Worm (Caenorhabditis elegans): ENCODE measurements around the gene C04C3.14.

C04C3.14 gene

ce11 chrIV:3415383-3415782 lies 19.7 kb downstream of the C04C3.14 start, which contains the start of gene lgc-9:
TSS of gene lgc-9 (plus strand) at chrIV:3415683.
- no peak for TF ChIP-seq akir-1 (GFP tag; optimal IDR thresholded peaks at IDR 0.05)
- no peak for TF ChIP-seq D2030.7 (GFP tag; IDR thresholded peaks at IDR 0.05)
- no peak for TF ChIP-seq F10E7.11 (tag; optimal IDR thresholded peaks at IDR 0.05)

- TF ChIP-seq egrh-3 (GFP tag; IDR thresholded peaks at IDR 0.05) (no peak), lin-54 (GFP tag; optimal IDR thresholded peaks at IDR 0.05) (no peak), mxl-1 (tag; optimal IDR thresholded peaks at IDR 0.05) (no peak), lag-1 (GFP tag; IDR thresholded peaks at IDR 0.05) (no peak), C06A6.2 (GFP tag; conservative IDR thresholded peaks at IDR 0.05) (no peak), B0336.3 (GFP tag; IDR thresholded peaks at IDR 0.05) (no peak), F22D6.2 (tag; optimal IDR thresholded peaks at IDR 0.05) (no peak), somi-1 (GFP tag; optimal IDR thresholded peaks at IDR 0.05) (no peak), rec-8 (tag; optimal IDR thresholded peaks at IDR 0.05) (no peak), aptf-3 (GFP tag; IDR thresholded peaks at IDR 0.05) (no peak), F10E7.11 (tag; optimal IDR thresholded peaks at IDR 0.05) (no peak), ztf-26 (tag; optimal IDR thresholded peaks at IDR 0.05) (no peak), xnd-1 (tag; optimal IDR thresholded peaks at IDR 0.05) (no peak), Y95B8A.8 (GFP tag; IDR thresholded peaks at IDR 0.05) (no peak)
These were observed 23.1 kb downstream of the C04C3.14 start for ce11 chrIV:3418741-3419140.

- no peak for TF ChIP-seq nhr-179 (tag; optimal IDR thresholded peaks at IDR 0.05)
- TF ChIP-seq lsl-1 (GFP tag; optimal IDR thresholded peaks at IDR 0.05) = no peak
- TF ChIP-seq hmg-1.2 (GFP tag; IDR thresholded peaks at IDR 0.05) = no peak
- TF ChIP-seq hsf-1 (GFP tag; IDR thresholded peaks at IDR 0.05) = no peak
- no peak for TF ChIP-seq athp-1 (tag; optimal IDR thresholded peaks at IDR 0.05)
- TF ChIP-seq him-1 (tag; optimal IDR thresholded peaks at IDR 0.05) = no peak
- TF ChIP-seq lir-1 (GFP tag; conservative IDR thresholded peaks at IDR 0.05) = no peak
- no peak for TF ChIP-seq mcd-1 (GFP tag; IDR thresholded peaks at IDR 0.05)
- no peak for TF ChIP-seq bed-2 (GFP tag; IDR thresholded peaks at IDR 0.05)
- TF ChIP-seq F52B5.7 (tag; optimal IDR thresholded peaks at IDR 0.05) = no peak
- TF ChIP-seq Y79H2A.3 (GFP tag; conservative IDR thresholded peaks at IDR 0.05) = no peak
- no peak for TF ChIP-seq B0035.1 (tag; optimal IDR thresholded peaks at IDR 0.05)
- no peak for TF ChIP-seq B0261.1 (tag; optimal IDR thresholded peaks at IDR 0.05)
- TF ChIP-seq madf-3 (GFP tag; IDR thresholded peaks at IDR 0.05) = no peak
- TF ChIP-seq mxl-1 (tag; optimal IDR thresholded peaks at IDR 0.05) = no peak
- TF ChIP-seq nhr-80 (tag; optimal IDR thresholded peaks at IDR 0.05) = no peak
- no peak for TF ChIP-seq madf-10 (tag; optimal IDR thresholded peaks at IDR 0.05)
- TF ChIP-seq ZK185.1 (tag; optimal IDR thresholded peaks at IDR 0.05; ENCODE audit: poor library complexity, severe bottlenecking) = no peak
- no peak for TF ChIP-seq ztf-25 (GFP tag; IDR thresholded peaks at IDR 0.05)
- no peak for TF ChIP-seq sea-2 (GFP tag; IDR thresholded peaks at IDR 0.05)
These were observed 26.8 kb downstream of the C04C3.14 start, which contains the start of gene C04C3.6 for ce11 chrIV:3422516-3422915. TSS of gene C04C3.6 (minus strand) at chrIV:3422616.

ce11 chrIV:3428434-3428950 lies 32.8 kb downstream of the C04C3.14 start, which contains the start of the genes C04C3.9 and srz-60:
TSS of gene C04C3.9 (minus strand) at chrIV:3428534.
TSS of gene srz-60 (plus strand) at chrIV:3428900.
- no peak for TF ChIP-seq T07F8.4 (tag; optimal IDR thresholded peaks at IDR 0.05)
- no peak for TF ChIP-seq D2030.7 (GFP tag; IDR thresholded peaks at IDR 0.05)
- no peak for TF ChIP-seq nhr-179 (tag; optimal IDR thresholded peaks at IDR 0.05)
- no peak for TF ChIP-seq lsl-1 (GFP tag; optimal IDR thresholded peaks at IDR 0.05)
- TF ChIP-seq zfh-2 (GFP tag; conservative IDR thresholded peaks at IDR 0.05) = no peak
- TF ChIP-seq K12H6.12 (tag; optimal IDR thresholded peaks at IDR 0.05) = no peak
- no peak for TF ChIP-seq lin-35 (GFP tag; optimal IDR thresholded peaks at IDR 0.05)
- TF ChIP-seq cebp-2 (GFP tag; IDR thresholded peaks at IDR 0.05) = no peak
- TF ChIP-seq somi-1 (GFP tag; optimal IDR thresholded peaks at IDR 0.05) = no peak
- no peak for TF ChIP-seq F33H1.4 (GFP tag; IDR thresholded peaks at IDR 0.05)
- no peak for TF ChIP-seq egl-44 (GFP tag; IDR thresholded peaks at IDR 0.05)
- no peak for TF ChIP-seq ztf-18 (tag; optimal IDR thresholded peaks at IDR 0.05)
